Worm (Caenorhabditis elegans) whole organism, young adult: ENCODE measurements around the gene T22D1.18.

Experiments
- B0035.1 ChIP-seq: sonication (generic microtip); optimal IDR thresholded peaks from 2 replicates; lab custom pipeline; 2016; ENCODE audit warnings: missing genetic modification characterization, mild to moderate bottlenecking, missing compliant biosample characterization, missing genotype, missing genetic modification reagents
- D2030.7 ChIP-seq: fragments of 200-800 bp; sonication (Bioruptor generic); IDR thresholded peaks from 2 replicates; pipeline ENCODE4 v1.3.6; 2022; ENCODE audit warnings: missing genetic modification reagents, missing genetic modification characterization, missing compliant biosample characterization
- F23B12.7 ChIP-seq: sonication (generic microtip); optimal IDR thresholded peaks from 2 replicates; lab custom pipeline; 2017; ENCODE audit warnings: missing genetic modification characterization, mild to moderate bottlenecking, missing compliant biosample characterization, antibody characterized with exemption, moderate library complexity; ENCODE audit not compliant: insufficient read depth
- F33H1.4 ChIP-seq: fragments of 200-800 bp; sonication (Bioruptor generic); IDR thresholded peaks from 2 replicates; pipeline ENCODE4 v1.3.6; 2022; ENCODE audit warnings: missing genetic modification reagents, missing genetic modification characterization, missing compliant biosample characterization
- F37B4.10 ChIP-seq: fragments of 200-800 bp; sonication (Bioruptor generic); IDR thresholded peaks from 2 replicates; pipeline ENCODE4 v1.3.6; 2022; ENCODE audit warnings: missing genetic modification characterization, missing compliant biosample characterization
- F52B5.7 ChIP-seq: sonication (generic microtip); optimal IDR thresholded peaks from 2 replicates; lab custom pipeline; 2016; ENCODE audit warnings: mild to moderate bottlenecking, missing genetic modification characterization, missing compliant biosample characterization
- F55B11.4 ChIP-seq: sonication (generic microtip); optimal IDR thresholded peaks from 2 replicates; lab custom pipeline; 2016; ENCODE audit warnings: missing compliant biosample characterization, missing genetic modification characterization, borderline replicate concordance; ENCODE audit not compliant: insufficient read depth
- Y56A3A.18 ChIP-seq: fragments of 200-800 bp; sonication (Bioruptor generic); IDR thresholded peaks from 2 replicates; pipeline ENCODE4 v1.3.6; 2022; ENCODE audit warnings: missing genetic modification reagents, missing genetic modification characterization, missing compliant biosample characterization
- Y79H2A.3 ChIP-seq: fragments of 200-800 bp; sonication (Bioruptor generic); conservative IDR thresholded peaks from 2 replicates; pipeline ENCODE4 v1.3.6; 2022; ENCODE audit warnings: missing genetic modification reagents, missing genetic modification characterization, missing compliant biosample characterization
- attf-6 ChIP-seq: fragments of 200-800 bp; sonication (Bioruptor generic); IDR thresholded peaks from 2 replicates; pipeline ENCODE4 v1.3.6; 2022; ENCODE audit warnings: missing genetic modification reagents, missing genetic modification characterization, missing compliant biosample characterization
- bed-1 ChIP-seq: fragments of 200-800 bp; sonication (Bioruptor generic); IDR thresholded peaks from 2 replicates; pipeline ENCODE4 v1.3.6; 2022; ENCODE audit warnings: missing genetic modification reagents, missing genetic modification characterization, missing compliant biosample characterization
- cebp-2 ChIP-seq: fragments of 200-800 bp; sonication (Bioruptor generic); IDR thresholded peaks from 2 replicates; pipeline ENCODE4 v1.3.6; 2022; ENCODE audit warnings: missing genetic modification characterization, missing compliant biosample characterization
- ceh-100 ChIP-seq: fragments of 200-800 bp; sonication (Bioruptor generic); IDR thresholded peaks from 2 replicates; pipeline ENCODE4 v1.3.6; 2022; ENCODE audit warnings: missing genetic modification reagents, missing genetic modification characterization, missing compliant biosample characterization
- ceh-91 ChIP-seq: fragments of 200-800 bp; sonication (Bioruptor generic); IDR thresholded peaks from 2 replicates; pipeline ENCODE4 v1.3.6; 2022; ENCODE audit warnings: missing genetic modification reagents, missing genetic modification characterization, missing compliant biosample characterization
- die-1 ChIP-seq: sonication (generic microtip); optimal IDR thresholded peaks from 2 replicates; lab custom pipeline; 2016; ENCODE audit warnings: missing genotype, mild to moderate bottlenecking, missing genetic modification characterization, missing compliant biosample characterization
- dox-1 ChIP-seq: fragments of 200-800 bp; sonication (Bioruptor generic); IDR thresholded peaks from 2 replicates; pipeline ENCODE4 v1.3.6; 2022; ENCODE audit warnings: missing genetic modification reagents, missing genetic modification characterization, missing compliant biosample characterization
- dpl-1 ChIP-seq: fragments of 150-350 bp; optimal IDR thresholded peaks from 2 replicates; lab custom pipeline; 2014; ENCODE audit warnings: missing biosample characterization, missing genetic modification reagents, missing genetic modification characterization
- efl-1 ChIP-seq: fragments of 150-350 bp; optimal IDR thresholded peaks from 2 replicates; lab custom pipeline; 2014; ENCODE audit warnings: missing biosample characterization, missing genetic modification reagents, missing genetic modification characterization
- egrh-3 ChIP-seq: fragments of 200-800 bp; sonication (Bioruptor generic); IDR thresholded peaks from 2 replicates; pipeline ENCODE4 v1.3.6; 2022; ENCODE audit warnings: missing genetic modification reagents, missing genetic modification characterization, missing compliant biosample characterization
- ekl-4 ChIP-seq: fragments of 200-800 bp; sonication (Bioruptor generic); IDR thresholded peaks from 2 replicates; pipeline ENCODE4 v1.3.6; 2022; ENCODE audit warnings: missing genetic modification reagents, missing genetic modification characterization, missing compliant biosample characterization
- gei-17 ChIP-seq: fragments of 200-800 bp; sonication (Bioruptor generic); optimal IDR thresholded peaks from 2 replicates; lab custom pipeline; 2018; ENCODE audit warnings: mild to moderate bottlenecking, missing genetic modification characterization, missing compliant biosample characterization
- hmg-1.2 ChIP-seq: fragments of 200-800 bp; sonication (Bioruptor generic); IDR thresholded peaks from 2 replicates; pipeline ENCODE4 v1.3.6; 2022; ENCODE audit warnings: missing genetic modification reagents, missing genetic modification characterization, missing compliant biosample characterization
- hmg-20 ChIP-seq: fragments of 200-800 bp; sonication (Bioruptor generic); IDR thresholded peaks from 2 replicates; pipeline ENCODE4 v1.3.6; 2022; ENCODE audit warnings: missing genetic modification reagents, missing genetic modification characterization, missing compliant biosample characterization
- hsf-1 ChIP-seq: fragments of 200-800 bp; sonication (Bioruptor generic); IDR thresholded peaks from 2 replicates; pipeline ENCODE4 v1.3.6; 2022; ENCODE audit warnings: missing genetic modification reagents, missing genetic modification characterization, missing compliant biosample characterization
- let-607 ChIP-seq, 2 experiments: fragments of 200-800 bp in 1 of 2; sonication (Bioruptor generic) in 1 of 2; sonication (generic microtip) in 1 of 2; optimal IDR thresholded peaks; 2 replicates each; lab custom pipeline; 2016 to 2018; ENCODE audit warnings: mild to moderate bottlenecking in 2 of 2, missing compliant biosample characterization in 2 of 2, missing genetic modification characterization in 2 of 2, moderate library complexity in 2 of 2, missing genotype in 1 of 2
- lin-35 ChIP-seq, 3 experiments: fragments of 150-350 bp in 2 of 3; sonication (generic microtip) in 1 of 3; optimal IDR thresholded peaks; 2 replicates each; lab custom pipeline; 2014 to 2018; ENCODE audit warnings: missing biosample characterization in 3 of 3, missing genetic modification characterization in 3 of 3, missing genetic modification reagents in 3 of 3
- lin-54 ChIP-seq: fragments of 200-800 bp; sonication (Bioruptor generic); optimal IDR thresholded peaks from 2 replicates; lab custom pipeline; 2018; ENCODE audit warnings: mild to moderate bottlenecking, missing genetic modification characterization, missing compliant biosample characterization
- lir-1 ChIP-seq: fragments of 200-800 bp; sonication (Bioruptor generic); conservative IDR thresholded peaks from 2 replicates; pipeline ENCODE4 v1.3.6; 2022; ENCODE audit warnings: missing genetic modification reagents, missing genetic modification characterization, missing compliant biosample characterization
- lsl-1 ChIP-seq: fragments of 200-800 bp; sonication (Bioruptor generic); optimal IDR thresholded peaks from 2 replicates; lab custom pipeline; 2018; ENCODE audit warnings: mild to moderate bottlenecking, missing genetic modification characterization, moderate library complexity, missing compliant biosample characterization
- madf-10 ChIP-seq: sonication (generic microtip); optimal IDR thresholded peaks from 2 replicates; lab custom pipeline; 2016; ENCODE audit warnings: mild to moderate bottlenecking, missing genetic modification characterization, missing compliant biosample characterization
- mes-4 ChIP-seq: sonication (generic microtip); optimal IDR thresholded peaks from 2 replicates; lab custom pipeline; 2016; ENCODE audit warnings: missing genotype, missing genetic modification characterization, missing compliant biosample characterization
- nhr-80 ChIP-seq: sonication (generic microtip); optimal IDR thresholded peaks from 2 replicates; lab custom pipeline; 2016; ENCODE audit warnings: missing genetic modification characterization, missing compliant biosample characterization
- pbrm-1 ChIP-seq: fragments of 200-800 bp; sonication (Bioruptor generic); IDR thresholded peaks from 2 replicates; pipeline ENCODE4 v1.3.6; 2022; ENCODE audit warnings: missing genetic modification reagents, missing genetic modification characterization, missing compliant biosample characterization
- pha-4 ChIP-seq: fragments of 150-350 bp; sonication (generic microtip); optimal IDR thresholded peaks from 2 replicates; lab custom pipeline; 2014; ENCODE audit warnings: missing biosample characterization, missing genetic modification reagents, missing genetic modification characterization
- rcor-1 ChIP-seq: fragments of 200-800 bp; sonication (Bioruptor generic); IDR thresholded peaks from 2 replicates; pipeline ENCODE4 v1.3.6; 2022; ENCODE audit warnings: missing genetic modification reagents, missing genetic modification characterization, missing compliant biosample characterization
- repo-1 ChIP-seq: sonication (generic microtip); optimal IDR thresholded peaks from 2 replicates; lab custom pipeline; 2017; ENCODE audit warnings: mild to moderate bottlenecking, missing genetic modification characterization, missing compliant biosample characterization
- sea-2 ChIP-seq: fragments of 200-800 bp; sonication (Bioruptor generic); IDR thresholded peaks from 2 replicates; pipeline ENCODE4 v1.3.6; 2022; ENCODE audit warnings: missing genetic modification characterization, missing compliant biosample characterization
- snpc-1.1 ChIP-seq: sonication (generic microtip); optimal IDR thresholded peaks from 2 replicates; lab custom pipeline; 2017; ENCODE audit warnings: missing genetic modification characterization, mild to moderate bottlenecking, missing compliant biosample characterization, antibody characterized with exemption, moderate library complexity, missing genotype, missing genetic modification reagents; ENCODE audit not compliant: insufficient read depth
- snpc-3.4 ChIP-seq: sonication (generic microtip); optimal IDR thresholded peaks from 2 replicates; lab custom pipeline; 2017; ENCODE audit warnings: missing genetic modification characterization, mild to moderate bottlenecking, missing compliant biosample characterization, antibody characterized with exemption, moderate library complexity, missing genotype, missing genetic modification reagents
- snpc-4 ChIP-seq, 5 experiments: fragments of 150-350 bp in 1 of 5; sonication (generic microtip) in 4 of 5; optimal IDR thresholded peaks; 2 replicates each; lab custom pipeline; 2014 to 2018; ENCODE audit warnings: missing genetic modification characterization in 5 of 5, missing biosample characterization in 3 of 5, antibody characterized with exemption in 2 of 5, mild to moderate bottlenecking in 2 of 5, missing compliant biosample characterization in 2 of 5, missing genotype in 2 of 5, moderate library complexity in 2 of 5, missing genetic modification reagents in 1 of 5
- somi-1 ChIP-seq: fragments of 200-800 bp; sonication (Bioruptor generic); optimal IDR thresholded peaks from 2 replicates; lab custom pipeline; 2018; ENCODE audit warnings: mild to moderate bottlenecking, missing genetic modification characterization, missing compliant biosample characterization
- sptf-2 ChIP-seq: fragments of 200-800 bp; sonication (Bioruptor generic); optimal IDR thresholded peaks from 2 replicates; lab custom pipeline; 2018; ENCODE audit warnings: mild to moderate bottlenecking, missing genetic modification characterization, missing compliant biosample characterization
- unc-130 ChIP-seq: sonication (generic microtip); optimal IDR thresholded peaks from 2 replicates; lab custom pipeline; 2016; ENCODE audit warnings: missing genetic modification reagents, missing genetic modification characterization, missing compliant biosample characterization
- ztf-22 ChIP-seq: fragments of 200-800 bp; sonication (Bioruptor generic); optimal IDR thresholded peaks from 2 replicates; lab custom pipeline; 2018; ENCODE audit warnings: mild to moderate bottlenecking, missing genetic modification characterization, moderate library complexity, missing compliant biosample characterization
- ztf-26 ChIP-seq: sonication (generic microtip); optimal IDR thresholded peaks from 2 replicates; lab custom pipeline; 2017; ENCODE audit warnings: missing genetic modification characterization, missing compliant biosample characterization

T22D1.18 gene

DNA sequence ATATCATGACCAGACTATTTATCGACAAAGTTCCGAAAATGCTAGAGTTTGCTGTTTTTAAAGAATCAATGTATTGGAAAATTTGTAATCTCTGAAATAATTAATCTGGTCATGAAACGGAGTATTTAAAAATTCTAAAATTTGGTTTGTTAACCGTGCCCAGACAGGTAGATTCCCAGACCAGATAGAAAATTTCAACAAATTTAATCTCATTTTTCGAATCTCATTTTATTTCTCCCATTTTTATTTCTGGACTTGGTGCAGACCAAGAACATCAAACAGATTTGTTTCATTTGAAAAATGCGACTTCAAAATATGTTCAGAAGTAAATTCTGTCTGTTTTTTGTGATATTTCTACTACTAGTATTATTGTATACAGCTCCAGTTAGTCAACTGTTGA, 3.1 kb upstream of the T22D1.18 start, which contains the start of gene T22D1.1:
TSS of gene T22D1.1 (plus strand) at position 301 of the 400 bp plus-strand sequence.
- no peak for TF ChIP-seq snpc-1.1 (tag; lab: Kevin White, UChicago)
- TF ChIP-seq sea-2: no peak
- no peak for TF ChIP-seq attf-6
- TF ChIP-seq B0035.1 (tag; lab: Kevin White, UChicago): no peak
- TF ChIP-seq cebp-2 (GFP tag; lab: Robert Waterston, UW): no peak
- no peak for TF ChIP-seq unc-130 (GFP tag; lab: Kevin White, UChicago)
- no peak for TF ChIP-seq dpl-1

DNA sequence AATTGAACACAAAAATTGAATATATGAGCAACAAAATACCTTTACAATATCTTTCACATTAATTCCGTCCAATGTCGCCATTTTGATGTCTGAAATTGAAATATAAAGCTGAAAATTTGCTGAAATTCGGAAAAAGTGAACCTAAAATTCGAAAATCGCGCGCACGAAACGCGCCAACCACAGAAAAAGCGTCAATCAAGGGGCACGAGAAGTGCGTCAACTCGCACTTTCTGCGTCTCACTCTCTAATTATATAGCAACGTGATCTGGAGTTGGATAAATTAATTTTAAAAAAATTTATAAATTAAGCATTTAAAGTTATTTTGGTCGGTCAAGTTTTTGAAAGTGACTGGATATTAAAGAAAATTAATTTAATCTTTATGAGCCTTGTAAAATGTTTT, 645 bp downstream of the T22D1.18 start, which contains the start of gene ruvb-2:
TSS of gene ruvb-2 (minus strand) at position 89 of the 400 bp plus-strand sequence.
- TF ChIP-seq attf-6 (0 out of 2 replicates have a peak, but pooled peaks have one; percentile 19), lsl-1 (GFP tag; lab: Kevin White, UChicago) (peak; percentile 65), egrh-3 (GFP tag; lab: Robert Waterston, UW) (no peak), snpc-3.4 (tag; lab: Kevin White, UChicago) (peak; percentile 63), ceh-91 (GFP tag; lab: Robert Waterston, UW) (peak; percentile 36), F37B4.10 (GFP tag; lab: Robert Waterston, UW) (no peak), ekl-4 (GFP tag; lab: Robert Waterston, UW) (peak; percentile 54; the same call in 1 of the 2 replicates), pha-4 (tag; lab: Kevin White, UChicago) (peak; percentile 49), F55B11.4 (tag; lab: Kevin White, UChicago) (no peak), madf-10 (no peak), pbrm-1 (GFP tag; lab: Robert Waterston, UW) (peak; percentile 70; the same call in 1 of the 2 replicates), F52B5.7 (tag; lab: Kevin White, UChicago) (no peak), mes-4 (tag; lab: Kevin White, UChicago) (no peak), lin-35 (GFP tag; optimal IDR thresholded peaks at IDR 0.05; lab: Kevin White, UChicago) (peak in 1 of 3 experiments; percentile 81), ztf-22 (GFP tag; lab: Kevin White, UChicago) (no peak), ztf-26 (tag; lab: Kevin White, UChicago) (peak; percentile 17), lin-54 (GFP tag; lab: Kevin White, UChicago) (peak; percentile 91), somi-1 (GFP tag; lab: Kevin White, UChicago) (peak; percentile 65), F33H1.4 (GFP tag; lab: Robert Waterston, UW) (peak; percentile 77), Y56A3A.18 (GFP tag; lab: Robert Waterston, UW) (0 out of 2 replicates have a peak, but pooled peaks have one; percentile 22), lir-1 (GFP tag; lab: Robert Waterston, UW) (0 out of 2 replicates have a peak, but pooled peaks have one; percentile 31), rcor-1 (GFP tag; lab: Robert Waterston, UW) (peak; percentile 72), hmg-1.2 (GFP tag; lab: Robert Waterston, UW) (peak; percentile 57), repo-1 (no peak), nhr-80 (tag; lab: Kevin White, UChicago) (peak; percentile 56), let-607 (tag; optimal IDR thresholded peaks at IDR 0.05; lab: Kevin White, UChicago) (peak in 1 of 2 experiments; percentile 26), F23B12.7 (tag; lab: Kevin White, UChicago) (peak; percentile 71), dox-1 (no peak; the same call in 1 of the 2 replicates), D2030.7 (GFP tag; lab: Robert Waterston, UW) (peak; percentile 51; the same call in 1 of the 2 replicates), B0035.1 (tag; lab: Kevin White, UChicago) (no peak), Y79H2A.3 (no peak), die-1 (tag; lab: Kevin White, UChicago) (no peak), gei-17 (GFP tag; lab: Kevin White, UChicago) (no peak), ceh-100 (peak; percentile 26; the same call in 1 of the 2 replicates), bed-1 (GFP tag; lab: Robert Waterston, UW) (no peak), hsf-1 (GFP tag; lab: Robert Waterston, UW) (no peak), hmg-20 (no peak), snpc-4 (GFP tag; optimal IDR thresholded peaks at IDR 0.05; lab: Kevin White, UChicago) (peak; percentile 74), snpc-4 (tag; optimal IDR thresholded peaks at IDR 0.05; lab: Kevin White, UChicago) (peak; percentile 79 to 91 (median 86)), sptf-2 (no peak), snpc-1.1 (tag; lab: Kevin White, UChicago) (peak; percentile 31), efl-1 (peak; percentile 58)
